Worm (Caenorhabditis elegans): Measurements from ENCODE around the gene T04C10.3.

- TF ChIP-seq klf-2 (GFP tag; conservative IDR thresholded peaks at IDR 0.05) (no peak), flt-1 (GFP tag; IDR thresholded peaks at IDR 0.05) (no peak), ztf-29 (GFP tag; IDR thresholded peaks at IDR 0.05) (no peak), ref-1 (GFP tag; conservative IDR thresholded peaks at IDR 0.05) (no peak)
Observed at ce11 chrX:14793198-14793747, 18.9 kb upstream of the T04C10.3 start, which contains the start of gene sprr-2.
